Worm (Caenorhabditis elegans) whole organism, late embryonic: ENCODE results near the gene C16C8.22.

Experiments
- ceh-14 ChIP-seq: sonication (generic microtip); optimal IDR thresholded peaks from 2 replicates; lab custom pipeline; 2016; ENCODE audit warnings: missing genotype, missing genetic modification characterization, missing compliant biosample characterization
- ceh-45 ChIP-seq: fragments of 200-800 bp; sonication (Bioruptor generic); IDR thresholded peaks from 2 replicates; pipeline ENCODE4 v1.3.6; 2022; ENCODE audit warnings: missing genetic modification reagents, missing genetic modification characterization, missing compliant biosample characterization
- dve-1 ChIP-seq: sonication (generic microtip); optimal IDR thresholded peaks from 2 replicates; lab custom pipeline; 2017; ENCODE audit warnings: antibody characterized with exemption, mild to moderate bottlenecking, missing genetic modification characterization, missing compliant biosample characterization
- elt-2 ChIP-seq: sonication (generic microtip); optimal IDR thresholded peaks from 2 replicates; lab custom pipeline; 2016; ENCODE audit warnings: missing genetic modification reagents, missing genetic modification characterization, missing compliant biosample characterization
- fkh-10 ChIP-seq: fragments of 150-350 bp; optimal IDR thresholded peaks from 2 replicates; lab custom pipeline; 2014; ENCODE audit warnings: missing biosample characterization, missing genetic modification reagents, missing genetic modification characterization
- pha-4 ChIP-seq: fragments of 150-350 bp; optimal IDR thresholded peaks from 2 replicates; lab custom pipeline; 2018; ENCODE audit warnings: missing biosample characterization, missing genetic modification reagents, missing genetic modification characterization
- pqm-1 ChIP-seq: sonication (generic microtip); optimal IDR thresholded peaks from 2 replicates; lab custom pipeline; 2016; ENCODE audit warnings: missing genetic modification characterization, missing compliant biosample characterization
- tbx-2 ChIP-seq: sonication (generic microtip); optimal IDR thresholded peaks from 2 replicates; lab custom pipeline; 2016; ENCODE audit warnings: missing genetic modification characterization, missing compliant biosample characterization
- zip-5 ChIP-seq: sonication (generic microtip); optimal IDR thresholded peaks from 2 replicates; lab custom pipeline; 2016; ENCODE audit warnings: missing genetic modification characterization, missing compliant biosample characterization

- TF ChIP-seq fkh-10 (GFP tag; lab: Kevin White, UChicago) (no peak), dve-1 (tag; lab: Kevin White, UChicago) (no peak), tbx-2 (tag; lab: Kevin White, UChicago) (no peak), elt-2 (tag; lab: Kevin White, UChicago) (no peak), zip-5 (no peak), pha-4 (no peak), ceh-14 (no peak), ceh-45 (GFP tag; lab: Robert Waterston, UW) (no peak), pqm-1 (tag; lab: Kevin White, UChicago) (no peak)
These were observed 17.6 kb downstream of the C16C8.22 start, which contains the start of gene nep-11 for ce11 chrII:3425433-3425832.
